Worm (Caenorhabditis elegans) whole organism, early embryonic: ENCODE data around the gene T25B9.1.

Experiments used
- B0310.2 ChIP-seq: sonication (generic microtip); optimal IDR thresholded peaks from 2 replicates; lab custom pipeline; 2016; ENCODE audit warnings: mild to moderate bottlenecking, missing genetic modification characterization, missing compliant biosample characterization
- ama-1 ChIP-seq: fragments of 150-350 bp; optimal IDR thresholded peaks from 2 replicates; lab custom pipeline; 2014
- ceh-36 ChIP-seq: sonication (generic microtip); optimal IDR thresholded peaks from 2 replicates; lab custom pipeline; 2016; ENCODE audit warnings: missing genetic modification characterization, inconsistent platforms, missing compliant biosample characterization
- ets-7 ChIP-seq: sonication (generic microtip); optimal IDR thresholded peaks from 2 replicates; lab custom pipeline; 2016; ENCODE audit warnings: missing genotype, missing genetic modification characterization, missing compliant biosample characterization
- flt-1 ChIP-seq: fragments of 200-800 bp; sonication (Bioruptor generic); IDR thresholded peaks from 2 replicates; pipeline ENCODE4 v1.3.6; 2022; ENCODE audit warnings: missing genetic modification characterization, missing compliant biosample characterization
- hmbx-1 ChIP-seq: sonication (generic microtip); optimal IDR thresholded peaks from 2 replicates; lab custom pipeline; 2016; ENCODE audit warnings: mild to moderate bottlenecking, missing genetic modification characterization, missing compliant biosample characterization
- hmg-4 ChIP-seq: fragments of 200-800 bp; sonication (Bioruptor generic); optimal IDR thresholded peaks from 2 replicates; lab custom pipeline; 2018; ENCODE audit warnings: mild to moderate bottlenecking, missing genetic modification characterization, missing compliant biosample characterization
- pes-1 ChIP-seq: fragments of 200-800 bp; sonication (Bioruptor generic); IDR thresholded peaks from 2 replicates; pipeline ENCODE4 v1.3.6; 2022; ENCODE audit warnings: missing genetic modification reagents, missing genetic modification characterization, missing compliant biosample characterization
- scrt-1 ChIP-seq: fragments of 200-800 bp; sonication (Bioruptor generic); IDR thresholded peaks from 2 replicates; pipeline ENCODE4 v1.3.6; 2022; ENCODE audit warnings: missing genetic modification characterization, missing compliant biosample characterization
- sea-1 ChIP-seq: fragments of 200-800 bp; sonication (Bioruptor generic); conservative IDR thresholded peaks from 2 replicates; pipeline ENCODE4 v1.3.6; 2022; ENCODE audit warnings: missing genetic modification characterization, missing compliant biosample characterization
- tbx-11 ChIP-seq: fragments of 200-800 bp; sonication (Bioruptor generic); IDR thresholded peaks from 2 replicates; pipeline ENCODE4 v1.3.6; 2022; ENCODE audit warnings: missing genetic modification characterization, missing compliant biosample characterization
- tra-4 ChIP-seq: sonication (generic microtip); optimal IDR thresholded peaks from 2 replicates; lab custom pipeline; 2017; ENCODE audit warnings: missing genetic modification characterization, missing compliant biosample characterization

- TF ChIP-seq ama-1 (lab: Kevin White, UChicago) (no peak), ets-7 (tag; lab: Kevin White, UChicago) (no peak), hmg-4 (no peak), ceh-36 (tag; lab: Kevin White, UChicago) (no peak), tra-4 (tag; lab: Kevin White, UChicago) (no peak), flt-1 (no peak), B0310.2 (tag; lab: Kevin White, UChicago) (no peak), hmbx-1 (tag; lab: Kevin White, UChicago) (no peak), tbx-11 (GFP tag; lab: Robert Waterston, UW) (no peak), sea-1 (GFP tag; lab: Robert Waterston, UW) (no peak), scrt-1 (no peak), pes-1 (GFP tag; lab: Robert Waterston, UW) (no peak)
Observed at ce11 chrIV:10706090-10706489, 43.9 kb downstream of the T25B9.1 start, which contains the start of gene R102.6.
